Fruit fly (Drosophila melanogaster) whole organism, embryonic: ENCODE measurements around the gene sau.

ENCODE experiments used
- B-H1 ChIP-seq: fragments of 200-800 bp; sonication (Bioruptor generic); IDR thresholded peaks from 3 replicates; pipeline ENCODE4 v1.3.6; 2022; ENCODE audit warnings: missing biosample characterization, missing genetic modification characterization
- CG10274 ChIP-seq: fragments of 200-800 bp; sonication (Bioruptor generic); optimal IDR thresholded peaks from 3 replicates; lab custom pipeline; 2017; ENCODE audit warnings: missing biosample characterization, mild to moderate bottlenecking, missing genetic modification characterization
- CG12744 ChIP-seq: fragments of 200-800 bp; sonication (Bioruptor generic); optimal IDR thresholded peaks from 2 replicates; lab custom pipeline; 2016; ENCODE audit warnings: missing biosample characterization, missing genetic modification characterization
- CG13123 ChIP-seq: fragments of 200-800 bp; sonication (Bioruptor generic); optimal IDR thresholded peaks from 2 replicates; lab custom pipeline; 2016; ENCODE audit warnings: missing biosample characterization, missing genetic modification characterization
- CG14667 ChIP-seq: fragments of 200-800 bp; sonication (Bioruptor generic); IDR thresholded peaks from 2 replicates; pipeline ENCODE4 v1.3.6; 2022; ENCODE audit warnings: missing biosample characterization, missing genetic modification characterization
- CG1603 ChIP-seq: fragments of 200-800 bp; sonication (Bioruptor generic); optimal IDR thresholded peaks from 2 replicates; lab custom pipeline; 2019; ENCODE audit warnings: missing biosample characterization, mild to moderate bottlenecking, missing genetic modification characterization, moderate library complexity
- CG17385 ChIP-seq: fragments of 200-800 bp; sonication (Bioruptor generic); optimal IDR thresholded peaks from 3 replicates; lab custom pipeline; 2018; ENCODE audit warnings: missing biosample characterization, mild to moderate bottlenecking, missing genetic modification characterization
- CG18599 ChIP-seq: fragments of 200-800 bp; sonication (Bioruptor generic); optimal IDR thresholded peaks from 3 replicates; lab custom pipeline; 2017; ENCODE audit warnings: missing biosample characterization, missing genetic modification characterization, mild to moderate bottlenecking, moderate library complexity, missing genetic modification reagents
- CG18619 ChIP-seq: fragments of 200-800 bp; sonication (Bioruptor generic); optimal IDR thresholded peaks from 3 replicates; lab custom pipeline; 2017; ENCODE audit warnings: missing biosample characterization, mild to moderate bottlenecking, missing genetic modification characterization
- CG31224 ChIP-seq: fragments of 200-800 bp; sonication (Bioruptor generic); IDR thresholded peaks from 2 replicates; pipeline ENCODE4 v1.3.6; 2022; ENCODE audit warnings: missing biosample characterization, missing genetic modification characterization
- CG32767 ChIP-seq: fragments of 200-800 bp; sonication (Bioruptor generic); IDR thresholded peaks from 2 replicates; pipeline ENCODE4 v1.3.6; 2022; ENCODE audit warnings: missing biosample characterization, missing genetic modification characterization
- CG7963 ChIP-seq: fragments of 200-800 bp; sonication (Bioruptor generic); IDR thresholded peaks from 3 replicates; pipeline ENCODE4 v1.3.6; 2022; ENCODE audit warnings: missing biosample characterization, missing genetic modification characterization; ENCODE audit not compliant: partially characterized antibody
- CG7987 ChIP-seq: fragments of 200-800 bp; sonication (Bioruptor generic); optimal IDR thresholded peaks from 2 replicates; lab custom pipeline; 2018; ENCODE audit warnings: missing biosample characterization, mild to moderate bottlenecking, missing genetic modification characterization, moderate library complexity
- CG8281 ChIP-seq: fragments of 200-800 bp; sonication (Bioruptor generic); optimal IDR thresholded peaks from 2 replicates; lab custom pipeline; 2018; ENCODE audit warnings: missing biosample characterization, mild to moderate bottlenecking, missing genetic modification characterization, moderate library complexity
- D19B ChIP-seq: fragments of 200-800 bp; sonication (Bioruptor generic); optimal IDR thresholded peaks from 2 replicates; lab custom pipeline; 2017; ENCODE audit warnings: missing biosample characterization, mild to moderate bottlenecking, missing genetic modification characterization
- Eip74EF ChIP-seq, 2 experiments: fragments of 200-800 bp in 1 of 2; fragments of >200 bp in 1 of 2; sonication (Bioruptor generic) in 1 of 2; optimal IDR thresholded peaks; 2 replicates each; lab custom pipeline; 2017 to 2019; ENCODE audit warnings: missing biosample characterization in 2 of 2, missing genetic modification characterization in 2 of 2, mild to moderate bottlenecking in 1 of 2, moderate library complexity in 1 of 2
- H2.0 ChIP-seq: fragments of 200-800 bp; sonication (Bioruptor generic); IDR thresholded peaks from 2 replicates; pipeline ENCODE4 v1.3.6; 2022; ENCODE audit warnings: missing biosample characterization, missing genetic modification characterization
- HLH4C ChIP-seq: fragments of 200-800 bp; sonication (Bioruptor generic); IDR thresholded peaks from 3 replicates; pipeline ENCODE4 v1.3.6; 2022; ENCODE audit warnings: missing biosample characterization, missing genetic modification characterization; ENCODE audit not compliant: partially characterized antibody
- HLHmδ ChIP-seq: fragments of 200-800 bp; sonication (Bioruptor generic); optimal IDR thresholded peaks from 2 replicates; lab custom pipeline; 2018; ENCODE audit warnings: missing biosample characterization, mild to moderate bottlenecking, missing genetic modification characterization, moderate library complexity
- Med ChIP-seq: fragments of 200-800 bp; sonication (Bioruptor generic); peaks from one replicate; lab custom pipeline; 2016; ENCODE audit warnings: missing biosample characterization, missing genetic modification characterization, mild to moderate bottlenecking, inconsistent platforms, moderate library complexity
- NC2β ChIP-seq: fragments of 200-800 bp; sonication (Bioruptor generic); optimal IDR thresholded peaks from 2 replicates; lab custom pipeline; 2016; ENCODE audit warnings: missing biosample characterization, missing genetic modification characterization
- Scr ChIP-seq: fragments of 200-800 bp; sonication (Bioruptor generic); IDR thresholded peaks from 2 replicates; pipeline ENCODE4 v1.3.6; 2022; ENCODE audit warnings: missing biosample characterization, missing genetic modification characterization; ENCODE audit not compliant: partially characterized antibody
- Stat92E ChIP-seq, 3 experiments: fragments of >200 bp in 2 of 3; fragments of 200-800 bp in 1 of 3; sonication (Bioruptor generic) in 1 of 3; optimal IDR thresholded peaks; 2 replicates each; lab custom pipeline; 2017 to 2019; ENCODE audit warnings: missing biosample characterization in 3 of 3, missing genetic modification characterization in 3 of 3, mild to moderate bottlenecking in 1 of 3, moderate library complexity in 1 of 3
- Trl ChIP-seq, 3 experiments: fragments of >200 bp in 2 of 3; fragments of 200-800 bp in 1 of 3; sonication (Bioruptor generic) in 1 of 3; optimal IDR thresholded peaks; 2 replicates in 1 of 3; 3 replicates in 2 of 3; lab custom pipeline; 2016 to 2017; ENCODE audit warnings: missing biosample characterization in 1 of 3, missing genetic modification characterization in 1 of 3
- Xrp1 ChIP-seq: fragments of 200-800 bp; sonication (Bioruptor generic); IDR thresholded peaks from 2 replicates; pipeline ENCODE4 v1.3.6; 2022; ENCODE audit warnings: missing biosample characterization, missing genetic modification characterization
- ab ChIP-seq: fragments of 200-800 bp; sonication (Bioruptor generic); optimal IDR thresholded peaks from 2 replicates; lab custom pipeline; 2016; ENCODE audit warnings: missing biosample characterization, missing genetic modification characterization
- amos ChIP-seq: fragments of 200-800 bp; sonication (Bioruptor generic); IDR thresholded peaks from 2 replicates; pipeline ENCODE4 v1.3.6; 2022; ENCODE audit warnings: missing biosample characterization, missing genetic modification characterization; ENCODE audit not compliant: partially characterized antibody
- ash1 ChIP-seq: fragments of 200-800 bp; sonication (Bioruptor generic); optimal IDR thresholded peaks from 2 replicates; lab custom pipeline; 2018; ENCODE audit warnings: missing biosample characterization, mild to moderate bottlenecking, missing genetic modification characterization
- cg ChIP-seq: fragments of 200-800 bp; sonication (Bioruptor generic); optimal IDR thresholded peaks from 3 replicates; lab custom pipeline; 2019; ENCODE audit warnings: missing biosample characterization, mild to moderate bottlenecking, missing genetic modification characterization, moderate library complexity
- ci ChIP-seq: fragments of 200-800 bp; sonication (Bioruptor generic); IDR thresholded peaks from 3 replicates; pipeline ENCODE4 v1.3.6; 2022; ENCODE audit warnings: missing biosample characterization, missing genetic modification characterization
- dpn ChIP-seq, 2 experiments: fragments of 200-800 bp; sonication (Bioruptor generic); optimal IDR thresholded peaks; 3 replicates each; lab custom pipeline; 2016; ENCODE audit warnings: missing biosample characterization in 2 of 2, missing genetic modification characterization in 2 of 2
- fd96Cb ChIP-seq: fragments of 200-800 bp; sonication (Bioruptor generic); optimal IDR thresholded peaks from 2 replicates; lab custom pipeline; 2018; ENCODE audit warnings: missing biosample characterization, mild to moderate bottlenecking, missing genetic modification characterization, moderate library complexity
- inv ChIP-seq: fragments of 200-800 bp; sonication (Bioruptor generic); IDR thresholded peaks from 2 replicates; pipeline ENCODE4 v1.3.6; 2022; ENCODE audit warnings: missing biosample characterization, missing genetic modification characterization; ENCODE audit not compliant: partially characterized antibody
- jigr1 ChIP-seq: fragments of 200-800 bp; sonication (Bioruptor generic); IDR thresholded peaks from 3 replicates; pipeline ENCODE4 v1.3.6; 2022; ENCODE audit warnings: missing biosample characterization, missing genetic modification characterization
- kah ChIP-seq: fragments of 200-800 bp; sonication (Bioruptor generic); optimal IDR thresholded peaks from 2 replicates; lab custom pipeline; 2018; ENCODE audit warnings: missing biosample characterization, mild to moderate bottlenecking, missing genetic modification characterization
- lab ChIP-seq: fragments of 200-800 bp; sonication (Bioruptor generic); optimal IDR thresholded peaks from 3 replicates; lab custom pipeline; 2017; ENCODE audit warnings: missing biosample characterization, missing genetic modification characterization, mild to moderate bottlenecking, moderate library complexity, missing genetic modification reagents
- nom ChIP-seq: fragments of 200-800 bp; sonication (Bioruptor generic); optimal IDR thresholded peaks from 2 replicates; lab custom pipeline; 2017; ENCODE audit warnings: missing biosample characterization, missing genetic modification characterization, mild to moderate bottlenecking, moderate library complexity, missing genetic modification reagents
- otp ChIP-seq: fragments of 200-800 bp; sonication (Bioruptor generic); IDR thresholded peaks from 3 replicates; pipeline ENCODE4, ENCODE4 v1.3.6; 2022; ENCODE audit warnings: missing biosample characterization, missing genetic modification characterization
- pan ChIP-seq, 4 experiments: fragments of >200 bp in 3 of 4; fragments of 200-800 bp in 1 of 4; sonication (Bioruptor generic) in 1 of 4; optimal IDR thresholded peaks in 3 of 4; IDR thresholded peaks in 1 of 4; 2 replicates each; pipeline versions ENCODE4 v1.3.6 to Lab custom; 2017 to 2022; ENCODE audit warnings: missing biosample characterization in 2 of 4, missing genetic modification characterization in 2 of 4, mixed read lengths in 1 of 4
- ro ChIP-seq: fragments of 200-800 bp; sonication (Bioruptor generic); IDR thresholded peaks from 2 replicates; pipeline ENCODE4 v1.3.6; 2022; ENCODE audit warnings: missing biosample characterization, missing genetic modification characterization
- stc ChIP-seq: fragments of 200-800 bp; sonication (Bioruptor generic); IDR thresholded peaks from 2 replicates; pipeline ENCODE4 v1.3.6; 2022; ENCODE audit warnings: missing biosample characterization, missing genetic modification characterization
- tll ChIP-seq, 2 experiments: fragments of 200-800 bp in 1 of 2; fragments of >200 bp in 1 of 2; sonication (Bioruptor generic) in 1 of 2; optimal IDR thresholded peaks; 2 replicates each; lab custom pipeline; 2017 to 2019; ENCODE audit warnings: missing biosample characterization in 2 of 2, missing genetic modification characterization in 2 of 2, mild to moderate bottlenecking in 1 of 2, moderate library complexity in 1 of 2
- tna ChIP-seq: fragments of 200-800 bp; sonication (Bioruptor generic); IDR thresholded peaks from 2 replicates; pipeline ENCODE4 v1.3.6; 2022; ENCODE audit warnings: missing biosample characterization, missing genetic modification characterization; ENCODE audit not compliant: partially characterized antibody
- vnd ChIP-seq: fragments of 200-800 bp; sonication (Bioruptor generic); IDR thresholded peaks from 3 replicates; pipeline ENCODE4 v1.3.6; 2022; ENCODE audit warnings: missing biosample characterization, missing genetic modification characterization; ENCODE audit not compliant: partially characterized antibody
- zen ChIP-seq: fragments of 200-800 bp; sonication (Bioruptor generic); optimal IDR thresholded peaks from 3 replicates; lab custom pipeline; 2018; ENCODE audit warnings: missing biosample characterization, mild to moderate bottlenecking, missing genetic modification characterization, moderate library complexity
- zf30C ChIP-seq: fragments of 200-800 bp; sonication (Bioruptor generic); optimal IDR thresholded peaks from 3 replicates; lab custom pipeline; 2018; ENCODE audit warnings: missing biosample characterization, mild to moderate bottlenecking, missing genetic modification characterization

sau gene

DNA sequence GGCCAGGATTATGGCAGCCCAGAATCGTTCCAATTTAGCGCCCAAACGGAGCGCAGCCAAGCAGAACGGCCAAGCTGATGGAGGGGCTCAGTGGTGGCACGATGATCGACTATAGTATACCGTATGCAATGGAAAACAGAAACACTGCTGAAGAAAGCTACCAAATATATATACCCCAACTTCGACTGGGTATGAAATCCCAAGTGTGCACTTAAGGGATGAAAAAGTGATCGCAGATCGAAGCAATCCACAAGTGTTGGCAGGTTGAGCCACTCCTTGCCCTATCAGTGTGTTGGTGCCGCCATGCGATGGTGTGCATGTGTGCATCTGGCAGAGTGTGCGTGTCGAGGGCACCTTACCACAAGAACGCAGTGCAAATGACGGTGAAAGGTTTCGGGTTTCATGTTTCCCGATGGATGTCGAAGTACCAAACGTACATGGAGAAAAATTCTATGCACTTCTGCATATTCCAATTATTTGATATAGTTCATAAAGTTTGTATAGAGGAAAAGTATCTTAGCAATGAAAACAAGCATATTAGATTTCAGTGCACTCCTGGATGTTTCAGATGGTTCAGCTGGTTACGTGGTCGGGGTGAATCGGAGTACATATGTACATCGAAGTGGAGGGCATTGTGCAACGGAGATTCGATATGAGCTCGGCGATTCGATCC lies 44.0 kb upstream of the sau start (continued):
- TF ChIP-seq Stat92E (GFP tag; optimal IDR thresholded peaks at IDR 0.05; lab: Kevin White, UChicago) (no peak), jigr1 (GFP tag; lab: Robert Waterston, UW) (no peak), tll (GFP tag; optimal IDR thresholded peaks at IDR 0.05; lab: Kevin White, UChicago) (peak in 1 of 2 experiments; percentile 23), CG7987 (no peak), stc (GFP tag; lab: Robert Waterston, UW) (no peak), Med (GFP tag; lab: Kevin White, UChicago) (peak; percentile 7), ro (GFP tag; lab: Robert Waterston, UW) (no peak), inv (GFP tag; lab: Robert Waterston, UW) (peak; percentile 34; the same call in 1 of the 2 replicates), CG7963 (GFP tag; lab: Robert Waterston, UW) (peak; percentile 70), dpn (GFP tag; optimal IDR thresholded peaks at IDR 0.05; lab: Kevin White, UChicago) (peak in 1 of 2 experiments; percentile 9), zf30C (peak; percentile 99), B-H1 (GFP tag; lab: Robert Waterston, UW) (no peak), CG13123 (GFP tag; lab: Kevin White, UChicago) (no peak), Eip74EF (GFP tag; optimal IDR thresholded peaks at IDR 0.05; lab: Kevin White, UChicago) (no peak), H2.0 (GFP tag; lab: Robert Waterston, UW) (no peak), HLH4C (GFP tag; lab: Robert Waterston, UW) (peak; percentile 63), ab (GFP tag; lab: Kevin White, UChicago) (no peak), CG18619 (no peak), ci (GFP tag; lab: Robert Waterston, UW) (0 out of 3 replicates have a peak, but pooled peaks have one; percentile 40), CG17385 (no peak), CG31224 (GFP tag; lab: Robert Waterston, UW) (peak; percentile 42; the same call in 1 of the 2 replicates), NC2β (GFP tag; lab: Kevin White, UChicago) (no peak), tna (no peak), ash1 (GFP tag; lab: Kevin White, UChicago) (no peak), lab (GFP tag; lab: Kevin White, UChicago) (no peak), CG14667 (GFP tag; lab: Robert Waterston, UW) (no peak), cg (GFP tag; lab: Kevin White, UChicago) (peak; percentile 75), Trl (optimal IDR thresholded peaks at IDR 0.05; lab: Kevin White, UChicago) (no peak), Trl (GFP tag; optimal IDR thresholded peaks at IDR 0.05; lab: Kevin White, UChicago) (no peak), zen (no peak), D19B (GFP tag; lab: Kevin White, UChicago) (peak; percentile 66), vnd (0 out of 3 replicates have a peak, but pooled peaks have one; percentile 40), nom (GFP tag; lab: Kevin White, UChicago) (no peak), Xrp1 (GFP tag; lab: Robert Waterston, UW) (peak; percentile 35; the same call in 1 of the 2 replicates), CG8281 (tag; lab: Kevin White, UChicago) (no peak), pan (optimal IDR thresholded peaks at IDR 0.05; lab: Kevin White, UChicago) (peak in 1 of 2 experiments; percentile 83), pan (GFP tag; optimal IDR thresholded peaks at IDR 0.05 in 1 of 2, IDR thresholded peaks at IDR 0.05 in 1 of 2) (peak in 1 of 2 experiments; percentile 57), kah (GFP tag; lab: Kevin White, UChicago) (peak; percentile 81), otp (GFP tag; lab: Robert Waterston, UW) (no peak), amos (peak; percentile 21; the same call in 1 of the 2 replicates), Scr (GFP tag; lab: Robert Waterston, UW) (peak; percentile 49), CG32767 (GFP tag; lab: Robert Waterston, UW) (no peak), fd96Cb (tag; lab: Kevin White, UChicago) (no peak), CG18599 (GFP tag; lab: Kevin White, UChicago) (no peak), HLHmδ (GFP tag; lab: Kevin White, UChicago) (peak; percentile 30), CG12744 (no peak), CG10274 (GFP tag; lab: Kevin White, UChicago) (no peak), CG1603 (tag; lab: Kevin White, UChicago) (peak; percentile 38)
